Fruit fly (Drosophila melanogaster): ENCODE results near the gene chm.

Gene chm

DNA sequence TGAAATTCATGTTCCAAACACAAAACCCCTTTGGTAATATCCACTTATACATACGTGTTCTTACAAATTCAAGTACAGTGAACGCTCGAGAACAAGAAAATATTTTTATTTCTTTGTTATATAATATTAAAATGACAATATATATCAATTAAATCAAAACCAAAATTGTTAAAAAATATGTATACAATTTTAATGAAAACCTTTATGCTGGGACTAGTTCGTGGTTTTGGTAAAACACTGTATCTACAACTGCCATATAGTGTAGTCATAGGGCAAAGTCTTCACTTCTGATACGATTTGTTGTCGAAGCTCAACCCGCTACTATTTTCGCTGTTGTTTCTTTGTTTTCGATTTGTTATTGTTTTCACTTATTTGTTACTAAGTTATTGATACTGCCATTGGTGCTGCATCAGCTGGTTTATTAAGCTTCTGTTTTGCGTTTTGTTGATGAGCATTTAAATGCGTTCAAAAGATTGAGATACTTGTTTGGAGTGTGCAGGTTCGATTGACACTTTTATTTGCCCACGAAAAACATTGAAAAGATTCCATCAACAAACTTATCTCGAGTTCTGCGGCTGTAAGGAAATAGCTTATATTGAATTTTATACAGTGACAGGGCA is 22.6 kb downstream of the chm start:
- TF ChIP-seq CG8119 (GFP tag; IDR thresholded peaks at IDR 0.05) (peak; percentile 67), Gug (GFP tag; IDR thresholded peaks at IDR 0.05) (peak; percentile 24; the same call in 1 of the 2 replicates), CG10631 (GFP tag; optimal IDR thresholded peaks at IDR 0.05) (peak; percentile 21), Sox14 (GFP tag; optimal IDR thresholded peaks at IDR 0.05) (peak; percentile 44), svp (GFP tag) (peak; percentile 76), salr (GFP tag; optimal IDR thresholded peaks at IDR 0.05) (no peak), topi (GFP tag; optimal IDR thresholded peaks at IDR 0.05) (peak; percentile 18), CG32006 (GFP tag; optimal IDR thresholded peaks at IDR 0.05) (peak; percentile 23), Ets96B (tag; optimal IDR thresholded peaks at IDR 0.05) (peak; percentile 35), CG9139 (GFP tag; optimal IDR thresholded peaks at IDR 0.05) (peak; percentile 45), Smox (GFP tag; optimal IDR thresholded peaks at IDR 0.05) (no peak), fkh (GFP tag; optimal IDR thresholded peaks at IDR 0.05) (no peak), CG15336 (GFP tag; IDR thresholded peaks at IDR 0.05) (peak; percentile 67), Lpt (GFP tag; optimal IDR thresholded peaks at IDR 0.05) (no peak), CG6792 (GFP tag; optimal IDR thresholded peaks at IDR 0.05) (peak; percentile 36), CG8319 (GFP tag; optimal IDR thresholded peaks at IDR 0.05) (no peak), eg (GFP tag; IDR thresholded peaks at IDR 0.05) (peak; percentile 60; the same call in 2 of the 3 replicates), OdsH (GFP tag; optimal IDR thresholded peaks at IDR 0.05) (peak; percentile 35), fd59A (GFP tag; optimal IDR thresholded peaks at IDR 0.05) (no peak), Hr38 (GFP tag; optimal IDR thresholded peaks at IDR 0.05) (no peak), spab (GFP tag; optimal IDR thresholded peaks at IDR 0.05) (peak; percentile 5), CG11294 (GFP tag; IDR thresholded peaks at IDR 0.05) (no peak), fd85E (GFP tag; optimal IDR thresholded peaks at IDR 0.05) (no peak), Hr4 (GFP tag; optimal IDR thresholded peaks at IDR 0.05) (peak; percentile 14), ss (GFP tag; optimal IDR thresholded peaks at IDR 0.05) (peak; percentile 12 to 57), lz (GFP tag; optimal IDR thresholded peaks at IDR 0.05) (no peak), dac (GFP tag; optimal IDR thresholded peaks at IDR 0.05) (no peak), CG6808 (GFP tag; optimal IDR thresholded peaks at IDR 0.05) (peak; percentile 40), CG4318 (GFP tag; optimal IDR thresholded peaks at IDR 0.05) (no peak), CG6276 (GFP tag; optimal IDR thresholded peaks at IDR 0.05) (peak; percentile 58), CG6163 (GFP tag; IDR thresholded peaks at IDR 0.05) (no peak), Sox102F (GFP tag; optimal IDR thresholded peaks at IDR 0.05) (peak; percentile 23), CG3919 (GFP tag; optimal IDR thresholded peaks at IDR 0.05) (no peak), Eip78C (GFP tag) (peak; percentile 77), CG10669 (GFP tag; optimal IDR thresholded peaks at IDR 0.05) (peak; percentile 11), esn (GFP tag; optimal IDR thresholded peaks at IDR 0.05) (peak; percentile 57), CG11902 (GFP tag; optimal IDR thresholded peaks at IDR 0.05) (no peak), CG1621 (tag; optimal IDR thresholded peaks at IDR 0.05) (no peak), CG11762 (GFP tag; optimal IDR thresholded peaks at IDR 0.05; ENCODE audit: insufficient read depth) (peak; percentile 14), Sox15 (GFP tag; optimal IDR thresholded peaks at IDR 0.05) (no peak), CG3032 (tag; optimal IDR thresholded peaks at IDR 0.05) (no peak), achi (GFP tag; optimal IDR thresholded peaks at IDR 0.05) (peak; percentile 28), dsx (GFP tag; optimal IDR thresholded peaks at IDR 0.05; ENCODE audit: poor library complexity, severe bottlenecking) (peak; percentile 32), CG7368 (GFP tag; optimal IDR thresholded peaks at IDR 0.05) (peak; percentile 6), Ets21C (GFP tag; optimal IDR thresholded peaks at IDR 0.05) (no peak), CG8632 (GFP tag; optimal IDR thresholded peaks at IDR 0.05) (no peak), net (GFP tag; optimal IDR thresholded peaks at IDR 0.05) (peak; percentile 43), Eip75B (GFP tag; optimal IDR thresholded peaks at IDR 0.05) (no peak), acj6 (GFP tag; optimal IDR thresholded peaks at IDR 0.05) (no peak), CG31627 (GFP tag; optimal IDR thresholded peaks at IDR 0.05) (no peak), Blimp-1 (GFP tag; optimal IDR thresholded peaks at IDR 0.05) (no peak), cyc (GFP tag; optimal IDR thresholded peaks at IDR 0.05) (peak; percentile 20)
